Worm (Caenorhabditis elegans) whole organism, L4/young adult: ENCODE measurements around the gene F42H10.3.

Experiments used
- W03F9.2 ChIP-seq: fragments of 150-350 bp; optimal IDR thresholded peaks from 2 replicates; lab custom pipeline; 2014; ENCODE audit warnings: missing biosample characterization, missing genetic modification characterization
- dao-5 ChIP-seq: sonication (generic microtip); optimal IDR thresholded peaks from 2 replicates; lab custom pipeline; 2016; ENCODE audit warnings: missing genotype, missing genetic modification characterization, moderate library complexity, missing compliant biosample characterization
- him-1 ChIP-seq: sonication (generic microtip); optimal IDR thresholded peaks from 2 replicates; lab custom pipeline; 2016; ENCODE audit warnings: missing genotype, missing genetic modification reagents, missing genetic modification characterization, missing compliant biosample characterization

The F42H10.3 gene

DNA sequence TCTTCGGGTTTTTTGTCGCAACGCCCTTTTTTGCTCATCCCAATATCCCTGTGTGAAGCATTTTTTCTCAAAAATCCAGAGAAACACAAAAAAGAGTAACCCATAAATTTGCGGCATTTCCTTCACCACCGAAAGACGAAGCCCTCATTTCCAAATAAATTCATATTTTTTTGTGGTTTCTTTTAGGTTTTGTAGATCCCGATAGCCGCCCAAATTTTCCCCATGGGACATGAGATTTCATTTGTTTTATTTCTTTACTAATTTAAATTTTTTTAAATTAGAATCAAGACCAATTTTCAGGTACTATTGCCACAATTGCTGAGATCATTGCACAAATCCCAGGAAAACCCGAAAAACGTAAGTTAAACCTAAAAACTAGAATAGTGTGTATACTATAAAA lies 17.2 kb upstream of the F42H10.3 start, which contains the start of gene mig-39:
mig-39 (plus strand) TSS at position 301 of the 400 bp plus-strand sequence.
- TF ChIP-seq dao-5 (tag; lab: Kevin White, UChicago) (no peak), him-1 (tag; lab: Kevin White, UChicago) (no peak), W03F9.2 (no peak)

- TF ChIP-seq W03F9.2 (no peak), dao-5 (tag; lab: Kevin White, UChicago) (no peak), him-1 (tag; lab: Kevin White, UChicago) (no peak)
Observed at ce11 chrIII:8467520-8467919, 16.4 kb upstream of the F42H10.3 start.

ce11 chrIII:8473292-8473691 lies 10.7 kb upstream of the F42H10.3 start:
- TF ChIP-seq him-1 (tag; lab: Kevin White, UChicago): no peak
- no peak for TF ChIP-seq dao-5 (tag; lab: Kevin White, UChicago)
- no peak for TF ChIP-seq W03F9.2

DNA sequence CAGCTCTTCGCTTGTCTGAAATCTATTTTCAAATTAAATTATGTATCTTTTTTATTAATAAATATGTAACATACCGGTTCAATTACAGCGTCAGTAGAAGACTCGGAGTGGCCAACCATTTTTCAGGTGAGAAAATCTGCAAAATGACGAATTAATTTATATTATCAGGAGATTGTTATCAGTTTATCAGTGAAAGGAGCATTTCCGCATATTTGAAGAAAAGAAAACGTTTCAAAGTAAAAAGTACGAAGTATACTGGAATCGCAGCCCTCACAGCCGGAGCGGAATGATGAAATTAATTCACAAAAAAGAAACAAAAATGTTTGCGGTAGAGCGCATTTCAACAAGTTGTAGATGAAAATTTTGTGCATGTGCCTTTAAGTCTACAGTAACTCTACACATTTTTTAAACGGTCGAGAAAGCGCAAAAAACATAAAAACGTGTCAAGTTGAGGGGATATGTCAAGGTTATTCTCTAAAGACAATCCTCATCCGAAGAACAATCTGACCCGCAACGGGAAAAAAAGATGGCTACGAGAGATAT lies 4.6 kb upstream of the F42H10.3 start:
- no peak for TF ChIP-seq him-1 (tag; lab: Kevin White, UChicago)
- no peak for TF ChIP-seq W03F9.2
- TF ChIP-seq dao-5 (tag; lab: Kevin White, UChicago): no peak

- TF ChIP-seq him-1 (tag; lab: Kevin White, UChicago) (no peak), dao-5 (tag; lab: Kevin White, UChicago) (no peak), W03F9.2 (no peak)
Observed at ce11 chrIII:8480355-8480754, 3.6 kb upstream of the F42H10.3 start, which contains the start of gene F42H10.6. F42H10.6 (minus strand) TSS chrIII:8480455.

DNA sequence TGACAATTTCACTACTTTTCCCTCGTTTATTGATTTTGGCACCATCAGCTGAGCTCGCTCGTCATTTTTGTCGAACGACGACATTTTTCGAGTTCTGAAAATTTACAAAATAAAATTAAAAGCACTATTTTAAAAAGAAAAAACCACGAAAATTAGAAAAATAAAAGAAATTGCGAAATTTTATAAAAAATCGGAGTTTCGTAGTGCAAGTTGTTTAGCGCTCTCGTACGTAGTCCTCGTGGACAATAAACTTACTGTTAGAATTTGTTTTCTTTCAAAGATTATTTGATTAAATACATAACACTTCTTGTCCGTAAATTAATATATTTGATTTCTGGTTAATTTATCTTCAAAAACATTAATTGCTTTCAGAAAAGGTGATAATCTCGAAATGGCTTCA lies 6.3 kb downstream of the F42H10.3 start, which contains the start of the genes ess-2 and F42H10.2:
ess-2 (minus strand) TSS at position 99 of the 400 bp plus-strand sequence.
F42H10.2 (plus strand) TSS at position 367 of the 400 bp plus-strand sequence.
- no peak for TF ChIP-seq W03F9.2
- TF ChIP-seq dao-5 (tag; lab: Kevin White, UChicago): no peak
- TF ChIP-seq him-1 (tag; lab: Kevin White, UChicago): no peak

DNA sequence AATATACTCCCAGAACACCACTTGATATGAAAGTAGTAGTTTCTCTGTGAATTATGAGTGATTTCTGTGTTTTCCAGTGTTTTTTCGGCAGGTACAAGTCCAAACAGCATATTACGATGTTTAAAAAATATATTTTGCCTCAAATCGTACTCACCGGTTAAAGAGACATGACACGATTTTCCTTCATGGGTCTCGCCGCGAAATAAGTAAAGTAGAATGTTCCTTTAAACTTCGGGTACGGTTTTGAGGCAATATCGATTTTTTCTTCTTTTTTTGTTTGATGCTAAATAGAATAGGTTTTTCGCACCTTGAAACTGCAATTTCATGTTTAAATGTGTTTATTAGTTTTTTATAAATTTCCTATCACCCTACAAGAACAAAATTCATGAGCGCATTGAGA lies 8.0 kb downstream of the F42H10.3 start:
- TF ChIP-seq W03F9.2 (no peak), him-1 (tag; lab: Kevin White, UChicago) (no peak), dao-5 (tag; lab: Kevin White, UChicago) (no peak)

- TF ChIP-seq him-1 (tag; lab: Kevin White, UChicago) (no peak), dao-5 (tag; lab: Kevin White, UChicago) (no peak), W03F9.2 (no peak)
Observed at ce11 chrIII:8494708-8495107, 10.8 kb downstream of the F42H10.3 start, which contains the start of gene pac-1. pac-1 (plus strand) TSS chrIII:8495008.

- TF ChIP-seq W03F9.2 (no peak), dao-5 (tag; lab: Kevin White, UChicago) (no peak), him-1 (tag; lab: Kevin White, UChicago) (no peak)
Observed at ce11 chrIII:8503341-8503740, 19.4 kb downstream of the F42H10.3 start.

- no peak for TF ChIP-seq him-1 (tag; lab: Kevin White, UChicago)
- no peak for TF ChIP-seq dao-5 (tag; lab: Kevin White, UChicago)
- no peak for TF ChIP-seq W03F9.2
Observed at ce11 chrIII:8504176-8504763, 20.3 kb downstream of the F42H10.3 start.

- TF ChIP-seq dao-5 (tag; lab: Kevin White, UChicago): no peak
- TF ChIP-seq him-1 (tag; lab: Kevin White, UChicago): no peak
- TF ChIP-seq W03F9.2: no peak
Observed at ce11 chrIII:8506348-8506747, 22.4 kb downstream of the F42H10.3 start.

- TF ChIP-seq him-1 (tag; lab: Kevin White, UChicago) (no peak), W03F9.2 (no peak), dao-5 (tag; lab: Kevin White, UChicago) (no peak)
Observed at ce11 chrIII:8509218-8509617, 25.3 kb downstream of the F42H10.3 start.

- TF ChIP-seq W03F9.2 (no peak), him-1 (tag; lab: Kevin White, UChicago) (peak; percentile 5)
Observed at ce11 chrIII:8509644-8510393, 25.9 kb downstream of the F42H10.3 start.

DNA sequence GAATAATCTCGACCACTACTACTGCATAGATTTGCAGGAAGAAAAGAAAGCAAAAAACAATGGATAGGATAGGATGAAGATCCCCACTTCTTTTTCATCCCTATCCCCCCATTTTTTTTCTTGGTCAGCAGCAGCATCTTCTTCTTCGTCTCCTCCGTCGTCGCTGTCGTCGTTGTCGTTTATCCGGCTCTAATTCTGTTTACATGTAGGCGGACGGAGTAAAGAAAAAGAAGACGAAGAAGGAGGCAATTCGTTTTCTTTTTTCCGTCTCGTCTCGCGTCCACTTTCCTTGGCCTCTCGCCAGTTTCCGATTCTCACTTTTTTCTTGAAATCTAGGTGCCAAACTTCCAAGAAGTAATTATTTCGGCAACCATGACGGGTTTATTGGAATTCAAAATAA lies 27.8 kb downstream of the F42H10.3 start:
- TF ChIP-seq W03F9.2: no peak
